Worm (Caenorhabditis elegans): ENCODE data around the gene Y53C12A.10.

- TF ChIP-seq egl-27 (tag; optimal IDR thresholded peaks at IDR 0.05) (no peak), ztf-4 (tag; optimal IDR thresholded peaks at IDR 0.05) (no peak), ztf-11 (tag; optimal IDR thresholded peaks at IDR 0.05) (no peak), mdl-1 (tag; optimal IDR thresholded peaks at IDR 0.05) (no peak), ceh-16 (tag; optimal IDR thresholded peaks at IDR 0.05) (no peak), skn-1 (tag; optimal IDR thresholded peaks at IDR 0.05) (no peak)
Observed at ce11 chrII:9684175-9684574, 20.5 kb downstream of the Y53C12A.10 start.
